Worm (Caenorhabditis elegans) whole organism, L1 larva: ENCODE data around the gene nhx-6.

Experiments
- dsc-1 ChIP-seq: sonication (generic microtip); optimal IDR thresholded peaks from 2 replicates; lab custom pipeline; 2016; ENCODE audit warnings: mild to moderate bottlenecking, missing genetic modification characterization, missing compliant biosample characterization
- lin-13 ChIP-seq: fragments of 150-350 bp; optimal IDR thresholded peaks from 2 replicates; lab custom pipeline; 2014; ENCODE audit warnings: missing biosample characterization, missing genetic modification reagents, missing genetic modification characterization
- lin-14 ChIP-seq: fragments of 200-800 bp; sonication (Bioruptor generic); optimal IDR thresholded peaks from 2 replicates; lab custom pipeline; 2018; ENCODE audit warnings: mild to moderate bottlenecking, missing genetic modification characterization, moderate library complexity, missing compliant biosample characterization
- lin-15B ChIP-seq: fragments of 150-350 bp; sonication (generic microtip); optimal IDR thresholded peaks from 3 replicates; lab custom pipeline; 2014; ENCODE audit warnings: missing biosample characterization, missing genetic modification characterization
- nhr-20 ChIP-seq: sonication (generic microtip); optimal IDR thresholded peaks from 2 replicates; lab custom pipeline; 2016; ENCODE audit warnings: mild to moderate bottlenecking, missing genetic modification characterization, missing compliant biosample characterization
- nhr-237 ChIP-seq: fragments of 150-350 bp; optimal IDR thresholded peaks from 2 replicates; lab custom pipeline; 2014; ENCODE audit warnings: missing biosample characterization, missing genetic modification characterization
- skn-1 ChIP-seq: fragments of 150-350 bp; optimal IDR thresholded peaks from 2 replicates; lab custom pipeline; 2014; ENCODE audit warnings: missing biosample characterization, missing genetic modification characterization

DNA sequence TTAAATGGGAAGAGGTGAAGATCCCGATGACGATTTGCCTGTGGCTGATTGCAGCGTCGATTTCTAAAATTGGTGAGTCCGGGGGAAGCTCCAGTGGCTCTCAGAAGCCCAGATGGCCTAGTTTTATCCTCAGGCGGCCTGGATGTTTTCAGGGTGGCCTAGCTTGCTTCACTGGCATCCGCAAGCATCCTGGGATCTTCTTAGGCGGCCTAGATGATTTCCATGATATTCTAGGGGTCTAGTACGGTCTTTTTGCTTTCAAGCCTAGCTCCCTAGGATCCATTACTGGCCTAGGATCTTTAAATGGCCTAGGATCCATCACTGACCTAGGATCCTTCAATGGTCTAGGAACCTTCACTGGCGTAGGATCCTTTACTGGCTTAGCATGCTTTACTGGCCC is 356 bp downstream of the nhx-6 start:
- no peak for TF ChIP-seq nhr-20 (tag; lab: Kevin White, UChicago)
- TF ChIP-seq skn-1 = no peak
- TF ChIP-seq lin-14 (GFP tag; lab: Kevin White, UChicago) = no peak
- no peak for TF ChIP-seq dsc-1 (tag; lab: Kevin White, UChicago)
- no peak for TF ChIP-seq lin-15B (tag; lab: Kevin White, UChicago)
- no peak for TF ChIP-seq lin-13 (GFP tag; lab: Kevin White, UChicago)
- no peak for TF ChIP-seq nhr-237 (tag; lab: Kevin White, UChicago)
